Fruit fly (Drosophila melanogaster) whole organism, embryonic: ENCODE results near the gene CG13896.
A peak's percentile ranks its signal among the peaks of the same experiment; 100 is the strongest.

Experiments
- B-H1 ChIP-seq: fragments of 200-800 bp; sonication (Bioruptor generic); IDR thresholded peaks from 3 replicates; pipeline ENCODE4 v1.3.6; 2022; ENCODE audit warnings: missing biosample characterization, missing genetic modification characterization
- BEAF-32 ChIP-seq: fragments of 200-800 bp; sonication (Bioruptor generic); optimal IDR thresholded peaks from 3 replicates; lab custom pipeline; 2017; ENCODE audit warnings: missing biosample characterization, missing genetic modification characterization, mild to moderate bottlenecking, moderate library complexity, missing genetic modification reagents
- Bteb2 ChIP-seq: fragments of 200-800 bp; sonication (Bioruptor generic); optimal IDR thresholded peaks from 2 replicates; lab custom pipeline; 2016; ENCODE audit warnings: missing biosample characterization, missing genetic modification characterization
- CG11695 ChIP-seq: fragments of 200-800 bp; sonication (Bioruptor generic); IDR thresholded peaks from 3 replicates; pipeline ENCODE4 v1.3.6; 2022; ENCODE audit warnings: missing biosample characterization, missing genetic modification characterization
- CG11696 ChIP-seq: fragments of 200-800 bp; sonication (Bioruptor generic); IDR thresholded peaks from 2 replicates; pipeline ENCODE4 v1.3.6; 2022; ENCODE audit warnings: missing biosample characterization, missing genetic modification characterization
- CG12071 ChIP-seq: fragments of 200-800 bp; sonication (Bioruptor generic); optimal IDR thresholded peaks from 3 replicates; lab custom pipeline; 2018; ENCODE audit warnings: missing biosample characterization, mild to moderate bottlenecking, missing genetic modification characterization
- CG12219 ChIP-seq: fragments of 200-800 bp; sonication (Bioruptor generic); optimal IDR thresholded peaks from 3 replicates; lab custom pipeline; 2018; ENCODE audit warnings: missing biosample characterization, mild to moderate bottlenecking, missing genetic modification characterization
- CG13894 ChIP-seq: fragments of 200-800 bp; sonication (Bioruptor generic); optimal IDR thresholded peaks from 3 replicates; lab custom pipeline; 2018; ENCODE audit warnings: missing biosample characterization, mild to moderate bottlenecking, missing genetic modification characterization, moderate library complexity
- CG14710 ChIP-seq: fragments of 200-800 bp; sonication (Bioruptor generic); optimal IDR thresholded peaks from 3 replicates; lab custom pipeline; 2019; ENCODE audit warnings: missing biosample characterization, mild to moderate bottlenecking, missing genetic modification characterization, moderate library complexity
- CG15011 ChIP-seq: fragments of 200-800 bp; sonication (Bioruptor generic); optimal IDR thresholded peaks from 3 replicates; lab custom pipeline; 2018; ENCODE audit warnings: missing biosample characterization, mild to moderate bottlenecking, missing genetic modification characterization
- CG17328 ChIP-seq: fragments of 200-800 bp; sonication (Bioruptor generic); IDR thresholded peaks from 2 replicates; pipeline ENCODE4 v1.3.6; 2022; ENCODE audit warnings: missing biosample characterization, missing genetic modification characterization
- CG18476 ChIP-seq: fragments of 200-800 bp; sonication (Bioruptor generic); optimal IDR thresholded peaks from 2 replicates; lab custom pipeline; 2016; ENCODE audit warnings: missing biosample characterization, mild to moderate bottlenecking, missing genetic modification characterization
- CG31224 ChIP-seq: fragments of 200-800 bp; sonication (Bioruptor generic); IDR thresholded peaks from 2 replicates; pipeline ENCODE4 v1.3.6; 2022; ENCODE audit warnings: missing biosample characterization, missing genetic modification characterization
- CG34376 ChIP-seq: fragments of 200-800 bp; sonication (Bioruptor generic); optimal IDR thresholded peaks from 2 replicates; lab custom pipeline; 2018; ENCODE audit warnings: missing biosample characterization, mild to moderate bottlenecking, missing genetic modification characterization
- CG4404 ChIP-seq: fragments of 200-800 bp; sonication (Bioruptor generic); IDR thresholded peaks from 2 replicates; pipeline ENCODE4 v1.3.6; 2022; ENCODE audit warnings: missing biosample characterization, missing genetic modification characterization
- CG7556 ChIP-seq: fragments of 200-800 bp; sonication (Bioruptor generic); optimal IDR thresholded peaks from 2 replicates; lab custom pipeline; 2017; ENCODE audit warnings: missing biosample characterization, mild to moderate bottlenecking, missing genetic modification characterization
- CG7745 ChIP-seq: fragments of 200-800 bp; sonication (Bioruptor generic); optimal IDR thresholded peaks from 2 replicates; lab custom pipeline; 2018; ENCODE audit warnings: missing biosample characterization, mild to moderate bottlenecking, missing genetic modification characterization, moderate library complexity
- CG9727 ChIP-seq: fragments of 200-800 bp; sonication (Bioruptor generic); optimal IDR thresholded peaks from 3 replicates; lab custom pipeline; 2017; ENCODE audit warnings: missing biosample characterization, mild to moderate bottlenecking, missing genetic modification characterization
- D19B ChIP-seq: fragments of 200-800 bp; sonication (Bioruptor generic); optimal IDR thresholded peaks from 2 replicates; lab custom pipeline; 2017; ENCODE audit warnings: missing biosample characterization, mild to moderate bottlenecking, missing genetic modification characterization
- Dip3 ChIP-seq: fragments of 200-800 bp; sonication (Bioruptor generic); optimal IDR thresholded peaks from 3 replicates; lab custom pipeline; 2016; ENCODE audit warnings: missing biosample characterization, missing genetic modification characterization
- E2f2 ChIP-seq: fragments of 200-800 bp; sonication (Bioruptor generic); IDR thresholded peaks from 2 replicates; pipeline ENCODE4 v1.3.6; 2022; ENCODE audit warnings: missing biosample characterization, missing genetic modification characterization
- Lhr ChIP-seq: fragments of 200-800 bp; sonication (Bioruptor generic); optimal IDR thresholded peaks from 3 replicates; lab custom pipeline; 2017; ENCODE audit warnings: mild to moderate bottlenecking, missing biosample characterization, missing genetic modification reagents, missing genetic modification characterization
- MESR4 ChIP-seq: fragments of 200-800 bp; sonication (Bioruptor generic); optimal IDR thresholded peaks from 2 replicates; lab custom pipeline; 2018; ENCODE audit warnings: missing biosample characterization, mild to moderate bottlenecking, missing genetic modification characterization, moderate library complexity
- Mes4 ChIP-seq: fragments of 200-800 bp; sonication (Bioruptor generic); optimal IDR thresholded peaks from 2 replicates; lab custom pipeline; 2016; ENCODE audit warnings: missing biosample characterization, missing genetic modification characterization
- Ravus ChIP-seq: fragments of 200-800 bp; sonication (Bioruptor generic); IDR thresholded peaks from 2 replicates; pipeline ENCODE4 v1.3.6; 2022; ENCODE audit warnings: missing biosample characterization, missing genetic modification characterization
- Sry-δ ChIP-seq: fragments of 200-800 bp; sonication (Bioruptor generic); optimal IDR thresholded peaks from 2 replicates; lab custom pipeline; 2016; ENCODE audit warnings: missing biosample characterization, missing genetic modification characterization
- TFAM ChIP-seq: fragments of 200-800 bp; sonication (Bioruptor generic); optimal IDR thresholded peaks from 2 replicates; lab custom pipeline; 2017; ENCODE audit warnings: missing biosample characterization, missing genetic modification characterization, inconsistent platforms
- Xbp1 ChIP-seq: fragments of 200-800 bp; sonication (Bioruptor generic); optimal IDR thresholded peaks from 3 replicates; lab custom pipeline; 2016; ENCODE audit warnings: missing biosample characterization, mild to moderate bottlenecking, missing genetic modification characterization
- abd-A ChIP-seq: fragments of 200-800 bp; sonication (Bioruptor generic); optimal IDR thresholded peaks from 3 replicates; lab custom pipeline; 2019; ENCODE audit warnings: missing biosample characterization, mild to moderate bottlenecking, missing genetic modification characterization, moderate library complexity
- ap ChIP-seq: fragments of 200-800 bp; sonication (Bioruptor generic); IDR thresholded peaks from 2 replicates; pipeline ENCODE4 v1.3.6; 2022; ENCODE audit warnings: missing biosample characterization, missing genetic modification characterization
- ara ChIP-seq: fragments of 200-800 bp; sonication (Bioruptor generic); IDR thresholded peaks from 2 replicates; pipeline ENCODE4 v1.3.6; 2022; ENCODE audit warnings: missing biosample characterization, missing genetic modification characterization
- ase ChIP-seq: fragments of 200-800 bp; sonication (Bioruptor generic); IDR thresholded peaks from 3 replicates; pipeline ENCODE4 v1.3.6; 2022; ENCODE audit warnings: missing biosample characterization, missing genetic modification characterization
- br ChIP-seq: fragments of >200 bp; optimal IDR thresholded peaks from 2 replicates; lab custom pipeline; 2017
- chif ChIP-seq, 2 experiments: fragments of 200-800 bp; sonication (Bioruptor generic); optimal IDR thresholded peaks; 3 replicates each; lab custom pipeline; 2016; ENCODE audit warnings: missing biosample characterization in 2 of 2, missing genetic modification characterization in 2 of 2
- danr ChIP-seq: fragments of 200-800 bp; sonication (Bioruptor generic); IDR thresholded peaks from 2 replicates; pipeline ENCODE4 v1.3.6; 2022; ENCODE audit warnings: missing biosample characterization, missing genetic modification characterization
- dpn ChIP-seq, 2 experiments: fragments of 200-800 bp; sonication (Bioruptor generic); optimal IDR thresholded peaks; 3 replicates each; lab custom pipeline; 2016; ENCODE audit warnings: missing biosample characterization in 2 of 2, missing genetic modification characterization in 2 of 2
- ewg ChIP-seq: fragments of 200-800 bp; sonication (Bioruptor generic); optimal IDR thresholded peaks from 3 replicates; lab custom pipeline; 2017; ENCODE audit warnings: mild to moderate bottlenecking, missing biosample characterization, missing genetic modification reagents, missing genetic modification characterization
- gcm ChIP-seq: fragments of 200-800 bp; sonication (Bioruptor generic); optimal IDR thresholded peaks from 2 replicates; lab custom pipeline; 2019; ENCODE audit warnings: missing biosample characterization, mild to moderate bottlenecking, missing genetic modification characterization, moderate library complexity
- gt ChIP-seq: fragments of 200-800 bp; sonication (Bioruptor generic); IDR thresholded peaks from 2 replicates; pipeline ENCODE4 v1.3.6; 2022; ENCODE audit warnings: missing biosample characterization, missing genetic modification characterization
- hkb ChIP-seq, 2 experiments: fragments of 200-800 bp in 1 of 2; fragments of >200 bp in 1 of 2; sonication (Bioruptor generic) in 1 of 2; IDR thresholded peaks in 1 of 2; optimal IDR thresholded peaks in 1 of 2; 2 replicates each; pipeline versions ENCODE4 v1.3.6 to Lab custom; 2017 to 2022; ENCODE audit warnings: missing biosample characterization in 1 of 2, missing genetic modification characterization in 1 of 2
- kay ChIP-seq: fragments of 200-800 bp; sonication (Bioruptor generic); optimal IDR thresholded peaks from 2 replicates; lab custom pipeline; 2016; ENCODE audit warnings: missing biosample characterization, missing genetic modification characterization
- lmd ChIP-seq: fragments of 200-800 bp; sonication (Bioruptor generic); IDR thresholded peaks from 2 replicates; pipeline ENCODE4 v1.3.6; 2022; ENCODE audit warnings: missing biosample characterization, missing genetic modification characterization
- mirr ChIP-seq: fragments of 200-800 bp; sonication (Bioruptor generic); optimal IDR thresholded peaks from 3 replicates; lab custom pipeline; 2018; ENCODE audit warnings: missing biosample characterization, mild to moderate bottlenecking, missing genetic modification characterization
- nau ChIP-seq: fragments of 200-800 bp; sonication (Bioruptor generic); optimal IDR thresholded peaks from 3 replicates; lab custom pipeline; 2017; ENCODE audit warnings: missing biosample characterization, mild to moderate bottlenecking, missing genetic modification characterization, missing genetic modification reagents
- nom ChIP-seq: fragments of 200-800 bp; sonication (Bioruptor generic); optimal IDR thresholded peaks from 2 replicates; lab custom pipeline; 2017; ENCODE audit warnings: missing biosample characterization, missing genetic modification characterization, mild to moderate bottlenecking, moderate library complexity, missing genetic modification reagents
- pita ChIP-seq: fragments of 200-800 bp; sonication (Bioruptor generic); optimal IDR thresholded peaks from 2 replicates; lab custom pipeline; 2017; ENCODE audit warnings: missing biosample characterization, mild to moderate bottlenecking, missing genetic modification characterization
- sr ChIP-seq: fragments of 200-800 bp; sonication (Bioruptor generic); IDR thresholded peaks from 3 replicates; pipeline ENCODE4 v1.3.6; 2022; ENCODE audit warnings: missing biosample characterization, missing genetic modification characterization
- tap ChIP-seq: fragments of 200-800 bp; optimal IDR thresholded peaks from 3 replicates; lab custom pipeline; 2019; ENCODE audit warnings: missing biosample characterization, mild to moderate bottlenecking, missing genetic modification characterization, moderate library complexity
- zen ChIP-seq: fragments of 200-800 bp; sonication (Bioruptor generic); optimal IDR thresholded peaks from 3 replicates; lab custom pipeline; 2018; ENCODE audit warnings: missing biosample characterization, mild to moderate bottlenecking, missing genetic modification characterization, moderate library complexity

The CG13896 gene

dm6 chr3L:711839-712553, at the start of gene CG13896 (continued):
- TF ChIP-seq CG18476 (GFP tag; lab: Kevin White, UChicago): peak; percentile 71
- TF ChIP-seq CG14710: peak; percentile 72
- 0 out of 3 replicates have a peak, but pooled peaks have one; percentile 6 for TF ChIP-seq sr
- TF ChIP-seq B-H1 (GFP tag; lab: Robert Waterston, UW): peak; percentile 47; the same call in 1 of the 3 replicates
- TF ChIP-seq tap (tag; lab: Kevin White, UChicago): peak; percentile 61
- TF ChIP-seq chif (GFP tag; optimal IDR thresholded peaks at IDR 0.05; lab: Kevin White, UChicago): peak; percentile 88 to 96
- no peak for TF ChIP-seq CG11696 (GFP tag; lab: Robert Waterston, UW)
- peak; percentile 84 for TF ChIP-seq zen (tag; lab: Kevin White, UChicago)
- peak; percentile 82 for TF ChIP-seq Dip3
- TF ChIP-seq CG13894: peak; percentile 84
- TF ChIP-seq CG9727 (GFP tag; lab: Kevin White, UChicago): peak; percentile 87
- no peak; the same call in 1 of the 2 replicates for TF ChIP-seq gt (GFP tag; lab: Robert Waterston, UW)
- TF ChIP-seq CG17328 (GFP tag; lab: Robert Waterston, UW): peak; percentile 86
- peak; percentile 86 for TF ChIP-seq lmd (GFP tag; lab: Robert Waterston, UW)
- TF ChIP-seq Lhr (GFP tag; lab: Kevin White, UChicago): peak; percentile 96
- peak; percentile 54 for TF ChIP-seq hkb (optimal IDR thresholded peaks at IDR 0.05; lab: Kevin White, UChicago)
- TF ChIP-seq hkb (GFP tag; IDR thresholded peaks at IDR 0.05; lab: Robert Waterston, UW): peak; percentile 69
- TF ChIP-seq Bteb2 (GFP tag; lab: Kevin White, UChicago): peak; percentile 60
- peak; percentile 77 for TF ChIP-seq Sry-δ (GFP tag; lab: Kevin White, UChicago)
- peak; percentile 76; the same call in 2 of the 3 replicates for TF ChIP-seq CG11695
- TF ChIP-seq dpn (GFP tag; optimal IDR thresholded peaks at IDR 0.05; lab: Kevin White, UChicago): peak; percentile 92 to 93
- TF ChIP-seq TFAM (GFP tag; lab: Kevin White, UChicago): peak; percentile 22
- peak; percentile 70 for TF ChIP-seq CG12071
- peak; percentile 26 for TF ChIP-seq CG15011 (GFP tag; lab: Kevin White, UChicago)
- TF ChIP-seq pita (GFP tag; lab: Kevin White, UChicago): peak; percentile 61
- peak; percentile 42 for TF ChIP-seq nau (GFP tag; lab: Kevin White, UChicago)
- peak; percentile 97 for TF ChIP-seq Xbp1 (GFP tag; lab: Kevin White, UChicago)
- peak; percentile 87 for TF ChIP-seq kay (GFP tag; lab: Kevin White, UChicago)
- TF ChIP-seq CG7745: peak; percentile 28
- peak; percentile 69 for TF ChIP-seq CG34376
- TF ChIP-seq ewg (GFP tag; lab: Kevin White, UChicago): peak; percentile 65
- peak; percentile 59 for TF ChIP-seq CG31224
- TF ChIP-seq CG7556 (GFP tag; lab: Kevin White, UChicago): peak; percentile 85
- TF ChIP-seq MESR4: no peak
- peak; percentile 64 for TF ChIP-seq CG4404
- no peak for TF ChIP-seq br (lab: Kevin White, UChicago)
- TF ChIP-seq mirr: peak; percentile 80
- peak; percentile 42 for TF ChIP-seq Ravus (GFP tag; lab: Robert Waterston, UW)
- peak; percentile 42 for TF ChIP-seq D19B (GFP tag; lab: Kevin White, UChicago)
- TF ChIP-seq gcm (GFP tag; lab: Kevin White, UChicago): peak; percentile 87
- peak; percentile 85 for TF ChIP-seq Mes4 (GFP tag; lab: Kevin White, UChicago)
- peak; percentile 39; the same call in 1 of the 2 replicates for TF ChIP-seq ap (GFP tag; lab: Robert Waterston, UW)
- peak; percentile 67 for TF ChIP-seq abd-A (tag; lab: Kevin White, UChicago)
- TF ChIP-seq nom: peak; percentile 55
- TF ChIP-seq ase (GFP tag; lab: Robert Waterston, UW): peak; percentile 90
- peak; percentile 62; the same call in 1 of the 2 replicates for TF ChIP-seq danr
- TF ChIP-seq BEAF-32: peak; percentile 78
- 0 out of 2 replicates have a peak, but pooled peaks have one; percentile 39 for TF ChIP-seq ara
- peak; percentile 66 for TF ChIP-seq CG12219
- peak; percentile 65 for TF ChIP-seq E2f2
